Worm (Caenorhabditis elegans): ENCODE data around the gene F07E5.7.
"Not testable (repeated sequence)": the region's sequence is repeated elsewhere in the genome, so short reads cannot be mapped to it uniquely, and the experiment has no call there.

- TF ChIP-seq ceh-28 (tag; optimal IDR thresholded peaks at IDR 0.05); mxl-3 (GFP tag; optimal IDR thresholded peaks at IDR 0.05); ceh-44 (GFP tag; IDR thresholded peaks at IDR 0.05); pqm-1 (tag; optimal IDR thresholded peaks at IDR 0.05); nhr-76 (tag; optimal IDR thresholded peaks at IDR 0.05); ces-1 (GFP tag; optimal IDR thresholded peaks at IDR 0.05); zag-1 (tag; optimal IDR thresholded peaks at IDR 0.05); unc-39 (tag; optimal IDR thresholded peaks at IDR 0.05): not testable (repeated sequence)
- peak; percentile 24 for TF ChIP-seq dpl-1 (GFP tag; optimal IDR thresholded peaks at IDR 0.05)
Observed at ce11 chrII:2032282-2032681, 39.0 kb downstream of the F07E5.7 start, which contains the start of gene btb-4.
